Fruit fly (Drosophila melanogaster): ENCODE results near the gene CG18789.

The CG18789 gene

dm6 chr2L:12002922-12003791 is 7.9 kb upstream of the CG18789 start (continued):
- TF ChIP-seq so (GFP tag; IDR thresholded peaks at IDR 0.05) = no peak
- TF ChIP-seq CG7271 (tag; optimal IDR thresholded peaks at IDR 0.05) = no peak
- peak; percentile 41 for TF ChIP-seq pho (GFP tag; optimal IDR thresholded peaks at IDR 0.05)
- TF ChIP-seq CG4328 (GFP tag; optimal IDR thresholded peaks at IDR 0.05) = peak; percentile 22
- TF ChIP-seq crp (GFP tag; optimal IDR thresholded peaks at IDR 0.05) = peak in 1 of 2 experiments; percentile 58
- peak; percentile 98 for TF ChIP-seq sug (tag; optimal IDR thresholded peaks at IDR 0.05)
- TF ChIP-seq Eip74EF (GFP tag; optimal IDR thresholded peaks at IDR 0.05) = peak in 1 of 2 experiments; percentile 78
- peak; percentile 31 for TF ChIP-seq CG10654 (GFP tag; optimal IDR thresholded peaks at IDR 0.05)
- peak; percentile 55 for TF ChIP-seq lilli (GFP tag; optimal IDR thresholded peaks at IDR 0.05)
- peak; percentile 30 for TF ChIP-seq sqz (GFP tag; optimal IDR thresholded peaks at IDR 0.05)
- TF ChIP-seq CG9437 (GFP tag; optimal IDR thresholded peaks at IDR 0.05) = peak; percentile 32
- TF ChIP-seq phol (tag; optimal IDR thresholded peaks at IDR 0.05) = peak; percentile 19
- peak; percentile 60 for TF ChIP-seq nom (GFP tag; optimal IDR thresholded peaks at IDR 0.05)
- no peak for TF ChIP-seq wdn (GFP tag; IDR thresholded peaks at IDR 0.05)
- no peak for TF ChIP-seq CG7357 (GFP tag; IDR thresholded peaks at IDR 0.05)
- TF ChIP-seq cad (GFP tag; optimal IDR thresholded peaks at IDR 0.05) = no peak
- TF ChIP-seq BtbVII (GFP tag; optimal IDR thresholded peaks at IDR 0.05) = no peak
- TF ChIP-seq CG18764 (GFP tag; optimal IDR thresholded peaks at IDR 0.05) = peak; percentile 41
- TF ChIP-seq CG4707 (GFP tag; optimal IDR thresholded peaks at IDR 0.05) = peak; percentile 100
- TF ChIP-seq Hsf (GFP tag; optimal IDR thresholded peaks at IDR 0.05) = peak; percentile 11
- TF ChIP-seq Hr51 (GFP tag; optimal IDR thresholded peaks at IDR 0.05) = peak in 1 of 2 experiments; percentile 51
- peak; percentile 24 for TF ChIP-seq Six4 (GFP tag; optimal IDR thresholded peaks at IDR 0.05)
- peak; percentile 25 for TF ChIP-seq bab2 (GFP tag; optimal IDR thresholded peaks at IDR 0.05)
- TF ChIP-seq CG7556 (GFP tag; optimal IDR thresholded peaks at IDR 0.05) = peak; percentile 3
- peak; percentile 55 for TF ChIP-seq CG30403 (GFP tag; optimal IDR thresholded peaks at IDR 0.05)
- no peak for TF ChIP-seq knrl (GFP tag; IDR thresholded peaks at IDR 0.05; ENCODE audit: partially characterized antibody)
- no peak for TF ChIP-seq CG31441 (GFP tag; IDR thresholded peaks at IDR 0.05)
- TF ChIP-seq PHDP (tag; optimal IDR thresholded peaks at IDR 0.05) = peak; percentile 8
- peak; percentile 72 for TF ChIP-seq gro (GFP tag; optimal IDR thresholded peaks at IDR 0.05)
- peak; percentile 63 for TF ChIP-seq CG2712 (tag; optimal IDR thresholded peaks at IDR 0.05)
- TF ChIP-seq tin (GFP tag; optimal IDR thresholded peaks at IDR 0.05) = peak; percentile 32
- TF ChIP-seq kni (GFP tag; optimal IDR thresholded peaks at IDR 0.05) = peak; percentile 99
- TF ChIP-seq HmgD (GFP tag; optimal IDR thresholded peaks at IDR 0.05) = peak; percentile 11
- no peak for TF ChIP-seq CG6689 (GFP tag; IDR thresholded peaks at IDR 0.05)
- no peak for TF ChIP-seq br (optimal IDR thresholded peaks at IDR 0.05)
- TF ChIP-seq CG12659 (GFP tag; optimal IDR thresholded peaks at IDR 0.05) = peak; percentile 44
- no peak for TF ChIP-seq dati (GFP tag; IDR thresholded peaks at IDR 0.05)
- peak; percentile 30 for TF ChIP-seq CG6254 (GFP tag; optimal IDR thresholded peaks at IDR 0.05)
- TF ChIP-seq CG10431 (GFP tag; optimal IDR thresholded peaks at IDR 0.05) = peak; percentile 97
- TF ChIP-seq D19B (GFP tag; optimal IDR thresholded peaks at IDR 0.05) = peak; percentile 10
- TF ChIP-seq Hr39 (optimal IDR thresholded peaks at IDR 0.05) = no peak
- TF ChIP-seq HLHmδ (GFP tag; optimal IDR thresholded peaks at IDR 0.05) = peak; percentile 74
- TF ChIP-seq Kr (GFP tag; optimal IDR thresholded peaks at IDR 0.05) = peak; percentile 13
- peak; percentile 31 for TF ChIP-seq Meics (GFP tag; optimal IDR thresholded peaks at IDR 0.05)
- TF ChIP-seq CG10462 (GFP tag; optimal IDR thresholded peaks at IDR 0.05) = peak; percentile 4
- TF ChIP-seq ATbp (GFP tag; optimal IDR thresholded peaks at IDR 0.05) = peak; percentile 29
- peak; percentile 100 for TF ChIP-seq cwo (GFP tag; optimal IDR thresholded peaks at IDR 0.05)
- peak; percentile 8 for TF ChIP-seq CG8924 (tag; optimal IDR thresholded peaks at IDR 0.05)
- TF ChIP-seq seq (GFP tag; IDR thresholded peaks at IDR 0.05) = no peak
